Fruit fly (Drosophila melanogaster): ENCODE results near the gene IFT54.

Gene IFT54

DNA sequence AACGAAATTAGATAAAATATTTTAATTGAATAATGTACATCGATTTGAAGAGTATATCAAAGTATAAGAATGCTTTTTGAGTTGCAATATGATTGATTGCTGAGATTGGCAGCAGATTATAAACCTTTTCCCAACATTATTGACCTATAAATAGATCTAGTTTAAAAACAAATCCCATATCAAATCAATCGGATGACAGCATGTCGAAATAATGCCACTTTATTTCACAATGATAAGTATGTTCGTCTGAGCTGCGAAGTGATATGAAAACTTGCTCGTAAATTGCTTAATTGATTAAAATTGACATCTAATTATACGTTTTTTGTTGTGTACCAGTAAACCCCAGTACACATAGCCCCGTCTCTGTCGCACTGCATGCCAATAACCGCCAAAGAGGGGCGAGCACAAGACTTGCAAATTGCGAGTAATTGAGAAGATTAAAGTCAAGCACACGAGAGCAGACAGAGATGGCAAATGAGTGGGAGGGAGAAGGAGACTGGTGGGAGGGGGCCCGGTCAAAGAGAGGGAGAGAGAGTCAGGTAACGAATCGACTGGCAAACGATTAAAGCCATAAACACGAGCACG, 19.1 kb upstream of the IFT54 start (continued):
- TF ChIP-seq foxo (GFP tag; optimal IDR thresholded peaks at IDR 0.05) (peak in 1 of 2 experiments; percentile 65), br (GFP tag; optimal IDR thresholded peaks at IDR 0.05) (peak; percentile 78), Rel (GFP tag; optimal IDR thresholded peaks at IDR 0.05) (no peak), Rel (tag; optimal IDR thresholded peaks at IDR 0.05) (peak; percentile 84), Dif (GFP tag; optimal IDR thresholded peaks at IDR 0.05; ENCODE audit: partially characterized antibody) (peak; percentile 96), brk (GFP tag; optimal IDR thresholded peaks at IDR 0.05) (no peak), lola (GFP tag; optimal IDR thresholded peaks at IDR 0.05) (no peak), HLH106 (tag; optimal IDR thresholded peaks at IDR 0.05) (peak; percentile 78), Myc (optimal IDR thresholded peaks at IDR 0.05) (no peak), Mio (GFP tag; optimal IDR thresholded peaks at IDR 0.05) (peak; percentile 17), ey (GFP tag; optimal IDR thresholded peaks at IDR 0.05) (peak; percentile 86), Hr83 (GFP tag; optimal IDR thresholded peaks at IDR 0.05; ENCODE audit: poor library complexity, severe bottlenecking) (peak; percentile 77)

DNA sequence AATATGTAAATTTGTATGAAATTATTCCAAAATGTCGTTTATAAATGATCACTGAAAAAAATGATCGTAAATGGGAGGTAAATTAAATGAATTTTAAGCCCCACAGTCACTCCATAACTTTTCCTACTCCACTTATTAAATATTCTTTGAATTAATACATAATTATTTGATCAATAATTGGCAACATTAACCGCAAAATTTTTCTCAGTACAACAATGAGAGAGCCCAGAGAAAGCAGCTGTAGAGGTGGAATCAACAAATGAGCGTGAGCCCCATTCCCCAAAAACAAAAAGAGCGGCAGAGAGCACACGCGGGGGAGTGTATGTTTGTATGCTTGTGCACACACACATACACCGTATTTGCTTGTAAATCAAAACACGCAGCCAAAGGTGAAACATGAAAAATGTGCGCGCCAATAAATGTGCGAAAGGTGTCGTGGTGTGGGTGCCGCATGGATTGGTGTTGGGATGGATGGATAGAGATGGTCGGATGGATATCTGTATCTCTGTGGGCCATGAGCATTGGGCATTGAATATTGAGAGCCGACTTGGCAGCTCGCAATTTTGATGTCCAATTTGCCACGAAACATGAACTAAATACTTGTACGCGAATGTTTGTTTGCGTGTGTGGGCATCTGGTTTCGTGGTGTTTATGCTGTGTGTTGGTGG, 18.3 kb upstream of the IFT54 start:
- TF ChIP-seq ey (GFP tag; optimal IDR thresholded peaks at IDR 0.05) (peak; percentile 96), Sp1 (GFP tag; optimal IDR thresholded peaks at IDR 0.05) (peak; percentile 98), usp (GFP tag; optimal IDR thresholded peaks at IDR 0.05) (no peak), CrebA (GFP tag; optimal IDR thresholded peaks at IDR 0.05; ENCODE audit: borderline replicate concordance) (peak; percentile 4), Myc (optimal IDR thresholded peaks at IDR 0.05) (no peak), brk (GFP tag; optimal IDR thresholded peaks at IDR 0.05) (peak; percentile 97), h (GFP tag; optimal IDR thresholded peaks at IDR 0.05) (peak; percentile 98), foxo (GFP tag; optimal IDR thresholded peaks at IDR 0.05) (peak; percentile 57 to 98), Hnf4 (GFP tag; optimal IDR thresholded peaks at IDR 0.05) (peak; percentile 94), rgr (GFP tag; optimal IDR thresholded peaks at IDR 0.05) (peak; percentile 98), CG9705 (GFP tag; optimal IDR thresholded peaks at IDR 0.05) (peak; percentile 89), dl (GFP tag; optimal IDR thresholded peaks at IDR 0.05; ENCODE audit: insufficient read depth in 1 of 2, partially characterized antibody in 2 of 2) (peak; percentile 2 to 81), Abd-B (GFP tag; optimal IDR thresholded peaks at IDR 0.05) (no peak), br (GFP tag; optimal IDR thresholded peaks at IDR 0.05) (peak; percentile 96), Mio (GFP tag; optimal IDR thresholded peaks at IDR 0.05) (peak; percentile 49), Dif (GFP tag; optimal IDR thresholded peaks at IDR 0.05; ENCODE audit: partially characterized antibody) (peak; percentile 72), HLH106 (tag; optimal IDR thresholded peaks at IDR 0.05) (peak; percentile 98), dsf (GFP tag; optimal IDR thresholded peaks at IDR 0.05; ENCODE audit: borderline replicate concordance) (peak; percentile 93), pan (optimal IDR thresholded peaks at IDR 0.05) (no peak), dmrt93B (GFP tag; optimal IDR thresholded peaks at IDR 0.05) (peak; percentile 94), psq (GFP tag; optimal IDR thresholded peaks at IDR 0.05) (peak; percentile 96), Dfd (GFP tag; optimal IDR thresholded peaks at IDR 0.05) (peak; percentile 83), Rel (GFP tag; optimal IDR thresholded peaks at IDR 0.05) (peak; percentile 83), Rel (tag; optimal IDR thresholded peaks at IDR 0.05) (peak; percentile 58), jim (GFP tag; optimal IDR thresholded peaks at IDR 0.05) (no peak), Hr78 (GFP tag; optimal IDR thresholded peaks at IDR 0.05) (no peak), lola (GFP tag; optimal IDR thresholded peaks at IDR 0.05) (no peak), OdsH (GFP tag; optimal IDR thresholded peaks at IDR 0.05) (peak; percentile 99), fru (GFP tag; optimal IDR thresholded peaks at IDR 0.05) (peak; percentile 96), tai (GFP tag; optimal IDR thresholded peaks at IDR 0.05) (peak; percentile 93), sage (GFP tag; optimal IDR thresholded peaks at IDR 0.05) (peak; percentile 93), woc (GFP tag; optimal IDR thresholded peaks at IDR 0.05) (peak; percentile 80), Hr83 (GFP tag; optimal IDR thresholded peaks at IDR 0.05; ENCODE audit: poor library complexity, severe bottlenecking) (peak; percentile 60), Vsx2 (GFP tag; optimal IDR thresholded peaks at IDR 0.05; ENCODE audit: partially characterized antibody) (peak; percentile 81), sv (GFP tag; optimal IDR thresholded peaks at IDR 0.05) (peak; percentile 96), Jra (GFP tag; optimal IDR thresholded peaks at IDR 0.05) (peak; percentile 72), N (GFP tag; optimal IDR thresholded peaks at IDR 0.05) (no peak), GATAd (GFP tag; optimal IDR thresholded peaks at IDR 0.05) (peak; percentile 62), CG32264 (GFP tag; optimal IDR thresholded peaks at IDR 0.05) (peak; percentile 88)

Measured in whole organism, wandering third instar larva.